Worm (Caenorhabditis elegans): Measurements from ENCODE around the gene C29A12.22.

ce11 chrV:10771390-10771789 lies 40.5 kb upstream of the C29A12.22 start, which contains the start of gene D1054.3:
- TF ChIP-seq lim-6 (tag; optimal IDR thresholded peaks at IDR 0.05) (no peak), ceh-2 (tag; optimal IDR thresholded peaks at IDR 0.05) (no peak), F13H6.1 (tag; optimal IDR thresholded peaks at IDR 0.05) (no peak), lin-11 (tag; optimal IDR thresholded peaks at IDR 0.05) (no peak), sdc-2 (tag; optimal IDR thresholded peaks at IDR 0.05) (no peak), fkh-6 (tag; optimal IDR thresholded peaks at IDR 0.05) (no peak), ttx-3 (tag; optimal IDR thresholded peaks at IDR 0.05) (no peak), elt-2 (tag; optimal IDR thresholded peaks at IDR 0.05) (no peak), ama-1 (optimal IDR thresholded peaks at IDR 0.05) (no peak), pha-4 (tag; optimal IDR thresholded peaks at IDR 0.05) (no peak), ztf-16 (tag; optimal IDR thresholded peaks at IDR 0.05) (no peak)

All from whole organism, late embryonic.